Fruit fly (Drosophila melanogaster) whole organism: ENCODE measurements around the gene CG7739.

ENCODE experiments used
- CG8478 ChIP-seq: fragments of >200 bp; optimal IDR thresholded peaks from 2 replicates; lab custom pipeline; 2018; ENCODE audit warnings: inconsistent platforms
- Dll ChIP-seq: fragments of >200 bp; optimal IDR thresholded peaks from 2 replicates; lab custom pipeline; 2017
- EcR ChIP-seq, 2 experiments: fragments of >200 bp; optimal IDR thresholded peaks; 2 replicates each; lab custom pipeline; 2017; ENCODE audit warnings: missing biosample characterization in 2 of 2, missing genetic modification characterization in 2 of 2, missing genetic modification reagents in 2 of 2
- pan ChIP-seq: fragments of >200 bp; optimal IDR thresholded peaks from 2 replicates; lab custom pipeline; 2017
- psq ChIP-seq: fragments of >200 bp; optimal IDR thresholded peaks from 2 replicates; lab custom pipeline; 2017
- usp ChIP-seq: fragments of >200 bp; optimal IDR thresholded peaks from 2 replicates; lab custom pipeline; 2017; ENCODE audit warnings: missing biosample characterization, missing genetic modification characterization, mixed read lengths

dm6 chr3L:15592536-15593260 is 29.8 kb upstream of the CG7739 start:
- TF ChIP-seq CG8478 (lab: Kevin White, UChicago) (no peak), usp (no peak), pan (lab: Kevin White, UChicago) (no peak), Dll (lab: Kevin White, UChicago) (no peak), EcR (GFP tag; optimal IDR thresholded peaks at IDR 0.05; lab: Kevin White, UChicago) (no peak), psq (lab: Kevin White, UChicago) (no peak)
